Worm (Caenorhabditis elegans): ENCODE results near the gene hsp-16.2.
A peak's percentile ranks its signal among the peaks of the same experiment; 100 is the strongest.

Gene hsp-16.2

ce11 chrV:1804034-1804542 is 669 bp downstream of the hsp-16.2 start:
- TF ChIP-seq ama-1 (optimal IDR thresholded peaks at IDR 0.05) (peak; percentile 83), C34F6.9 (tag; optimal IDR thresholded peaks at IDR 0.05) (peak; percentile 61), nhr-237 (tag; optimal IDR thresholded peaks at IDR 0.05) (no peak), ztf-4 (tag; optimal IDR thresholded peaks at IDR 0.05) (peak; percentile 1), ceh-16 (tag; optimal IDR thresholded peaks at IDR 0.05) (no peak)

- TF ChIP-seq R02D3.7 (tag; optimal IDR thresholded peaks at IDR 0.05) (no peak), ceh-16 (tag; optimal IDR thresholded peaks at IDR 0.05) (no peak), sem-4 (tag; optimal IDR thresholded peaks at IDR 0.05) (no peak)
These were observed 1.7 kb downstream of the hsp-16.2 start, which contains the start of gene srt-41 for ce11 chrV:1803043-1803442. TSS of gene srt-41 (minus strand) at chrV:1803143.

ce11 chrV:1797900-1798299 is 6.9 kb downstream of the hsp-16.2 start, which contains the start of gene F36H9.10:
TSS of gene F36H9.10 (plus strand) at chrV:1798200.
- no peak for TF ChIP-seq mdl-1 (tag; optimal IDR thresholded peaks at IDR 0.05)
- no peak for TF ChIP-seq mbf-1 (tag; optimal IDR thresholded peaks at IDR 0.05)
- TF ChIP-seq egl-27 (tag; optimal IDR thresholded peaks at IDR 0.05): no peak
- TF ChIP-seq ama-1 (optimal IDR thresholded peaks at IDR 0.05): no peak
- TF ChIP-seq nhr-10 (tag; optimal IDR thresholded peaks at IDR 0.05): no peak
- no peak for TF ChIP-seq ztf-1 (GFP tag; conservative IDR thresholded peaks at IDR 0.05)
- TF ChIP-seq peb-1 (tag; optimal IDR thresholded peaks at IDR 0.05): no peak
- TF ChIP-seq sma-9 (GFP tag; optimal IDR thresholded peaks at IDR 0.05): no peak
- no peak for TF ChIP-seq sma-9 (tag; optimal IDR thresholded peaks at IDR 0.05)
- TF ChIP-seq ztf-4 (tag; optimal IDR thresholded peaks at IDR 0.05): no peak
- no peak for TF ChIP-seq zag-1 (tag; optimal IDR thresholded peaks at IDR 0.05)
- TF ChIP-seq unc-39 (tag; optimal IDR thresholded peaks at IDR 0.05): no peak
- TF ChIP-seq dmd-4 (tag; optimal IDR thresholded peaks at IDR 0.05): no peak
- no peak for TF ChIP-seq elt-3 (tag; optimal IDR thresholded peaks at IDR 0.05)
- no peak for TF ChIP-seq nhr-77 (tag; optimal IDR thresholded peaks at IDR 0.05)

ce11 chrV:1794218-1794617 is 10.5 kb downstream of the hsp-16.2 start, which contains the start of gene F36H9.1:
TSS of gene F36H9.1 (plus strand) at chrV:1794518.
- TF ChIP-seq skn-1 (tag; optimal IDR thresholded peaks at IDR 0.05) (no peak), Y55F3AM.14 (GFP tag; optimal IDR thresholded peaks at IDR 0.05) (no peak), nhr-12 (tag; optimal IDR thresholded peaks at IDR 0.05) (no peak), nhr-237 (tag; optimal IDR thresholded peaks at IDR 0.05) (no peak), nhr-6 (tag; optimal IDR thresholded peaks at IDR 0.05) (no peak), nhr-77 (tag; optimal IDR thresholded peaks at IDR 0.05) (no peak), lsy-2 (tag; optimal IDR thresholded peaks at IDR 0.05) (no peak), nhr-10 (tag; optimal IDR thresholded peaks at IDR 0.05) (no peak)

- TF ChIP-seq sma-3 (GFP tag; optimal IDR thresholded peaks at IDR 0.05) (peak; percentile 26), blmp-1 (tag; optimal IDR thresholded peaks at IDR 0.05; ENCODE audit: insufficient read depth) (peak; percentile 59), F13H6.1 (tag; optimal IDR thresholded peaks at IDR 0.05) (no peak), ceh-82 (tag; optimal IDR thresholded peaks at IDR 0.05) (no peak), nhr-10 (tag; optimal IDR thresholded peaks at IDR 0.05) (no peak), skn-1 (tag; optimal IDR thresholded peaks at IDR 0.05) (no peak), unc-55 (GFP tag; optimal IDR thresholded peaks at IDR 0.05) (no peak), nhr-25 (tag; optimal IDR thresholded peaks at IDR 0.05) (peak; percentile 76), lin-11 (tag; optimal IDR thresholded peaks at IDR 0.05) (no peak), R02D3.7 (tag; optimal IDR thresholded peaks at IDR 0.05) (no peak), gmeb-1 (tag; optimal IDR thresholded peaks at IDR 0.05) (no peak), ztf-1 (GFP tag; conservative IDR thresholded peaks at IDR 0.05) (no peak), ceh-16 (tag; optimal IDR thresholded peaks at IDR 0.05) (no peak), nhr-23 (tag; optimal IDR thresholded peaks at IDR 0.05) (no peak), unc-62 (GFP tag; optimal IDR thresholded peaks at IDR 0.05) (no peak), snpc-4 (tag; optimal IDR thresholded peaks at IDR 0.05) (no peak), C34F6.9 (tag; optimal IDR thresholded peaks at IDR 0.05) (no peak), dmd-4 (tag; optimal IDR thresholded peaks at IDR 0.05) (no peak), nhr-21 (tag; optimal IDR thresholded peaks at IDR 0.05) (peak; percentile 78), nhr-77 (tag; optimal IDR thresholded peaks at IDR 0.05) (no peak), egl-27 (tag; optimal IDR thresholded peaks at IDR 0.05) (no peak), ztf-11 (tag; optimal IDR thresholded peaks at IDR 0.05) (no peak), peb-1 (tag; optimal IDR thresholded peaks at IDR 0.05) (no peak), lsy-2 (tag; optimal IDR thresholded peaks at IDR 0.05) (no peak), zag-1 (tag; optimal IDR thresholded peaks at IDR 0.05) (no peak), sem-4 (tag; optimal IDR thresholded peaks at IDR 0.05) (peak; percentile 3), unc-39 (tag; optimal IDR thresholded peaks at IDR 0.05) (no peak), lin-39 (tag; optimal IDR thresholded peaks at IDR 0.05) (no peak), elt-1 (tag; optimal IDR thresholded peaks at IDR 0.05) (no peak), mbf-1 (tag; optimal IDR thresholded peaks at IDR 0.05) (no peak)
These were observed 15.3 kb downstream of the hsp-16.2 start for ce11 chrV:1789495-1789894.

All from whole organism, L2 larva.